Worm (Caenorhabditis elegans) whole organism, L4 larva: ENCODE data around the gene twk-14.

Experiments
- aha-1 ChIP-seq: fragments of 150-350 bp; peaks from one replicate; lab custom pipeline; 2014; ENCODE audit warnings: missing biosample characterization, missing genetic modification characterization
- cey-2 ChIP-seq: sonication (generic microtip); optimal IDR thresholded peaks from 3 replicates; lab custom pipeline; 2017; ENCODE audit warnings: missing genetic modification characterization, mild to moderate bottlenecking, missing compliant biosample characterization, antibody characterized with exemption, borderline replicate concordance; ENCODE audit not compliant: insufficient read depth
- duxl-1 ChIP-seq: sonication (generic microtip); optimal IDR thresholded peaks from 2 replicates; lab custom pipeline; 2016; ENCODE audit warnings: mild to moderate bottlenecking, missing genetic modification characterization, moderate library complexity, missing compliant biosample characterization; ENCODE audit not compliant: poor library complexity
- lin-39 ChIP-seq: fragments of 150-350 bp; optimal IDR thresholded peaks from 2 replicates; lab custom pipeline; 2014; ENCODE audit warnings: missing biosample characterization, missing genetic modification reagents, missing genetic modification characterization
- mdl-1 ChIP-seq, 2 experiments: fragments of 150-350 bp in 1 of 2; sonication (generic microtip) in 1 of 2; optimal IDR thresholded peaks; 2 replicates each; lab custom pipeline; 2014 to 2017; ENCODE audit warnings: missing biosample characterization in 2 of 2, missing genetic modification characterization in 2 of 2
- nhr-10 ChIP-seq: fragments of 150-350 bp; optimal IDR thresholded peaks from 2 replicates; lab custom pipeline; 2014; ENCODE audit warnings: missing biosample characterization, missing genetic modification characterization
- sdz-12 ChIP-seq: fragments of 200-800 bp; sonication (Bioruptor generic); optimal IDR thresholded peaks from 2 replicates; lab custom pipeline; 2018; ENCODE audit warnings: mild to moderate bottlenecking, missing genetic modification characterization, missing compliant biosample characterization
- tra-1 ChIP-seq: fragments of 200-800 bp; sonication (Bioruptor generic); IDR thresholded peaks from 2 replicates; pipeline ENCODE4 v1.3.6; 2022; ENCODE audit warnings: missing genetic modification reagents, missing genetic modification characterization, missing compliant biosample characterization
- unc-62 ChIP-seq, 3 experiments: fragments of 150-350 bp in 1 of 3; sonication (generic microtip); optimal IDR thresholded peaks in 2 of 3; peaks in 1 of 3; 1 replicate in 1 of 3; 2 replicates in 2 of 3; lab custom pipeline; 2014 to 2017; ENCODE audit warnings: missing biosample characterization in 3 of 3, missing genetic modification characterization in 3 of 3, missing genetic modification reagents in 3 of 3, missing genotype in 1 of 3
- ztf-11 ChIP-seq: fragments of 150-350 bp; optimal IDR thresholded peaks from 2 replicates; lab custom pipeline; 2014; ENCODE audit warnings: missing biosample characterization, missing genetic modification characterization

DNA sequence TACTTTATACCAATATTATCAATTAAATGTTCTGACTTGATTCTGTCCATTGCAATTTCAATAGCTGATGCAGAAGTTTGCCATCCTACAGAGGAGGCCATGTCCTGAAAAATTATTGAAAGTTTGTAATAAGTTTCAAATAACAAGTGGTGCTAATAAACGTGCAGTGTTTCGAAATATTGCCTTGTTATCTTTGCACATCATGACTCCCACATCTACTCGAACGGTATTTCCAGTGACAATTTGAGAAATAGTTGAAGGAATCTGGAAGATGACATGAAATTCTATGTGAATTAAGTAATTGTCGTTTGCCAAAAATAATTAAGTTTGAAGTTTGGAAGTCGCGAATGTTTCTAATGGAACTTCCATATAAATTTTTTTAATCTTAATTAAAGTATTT is 26.1 kb downstream of the twk-14 start, which contains the start of gene gcy-13:
- TF ChIP-seq ztf-11 (tag; lab: Kevin White, UChicago), result no peak
- TF ChIP-seq lin-39, result no peak
- TF ChIP-seq tra-1 (GFP tag; lab: Robert Waterston, UW), result no peak
- no peak for TF ChIP-seq duxl-1 (tag; lab: Kevin White, UChicago)
- TF ChIP-seq aha-1, result no peak
- TF ChIP-seq cey-2 (tag; lab: Kevin White, UChicago), result no peak
- TF ChIP-seq nhr-10 (tag; lab: Kevin White, UChicago), result no peak
- no peak for TF ChIP-seq mdl-1 (tag; optimal IDR thresholded peaks at IDR 0.05; lab: Kevin White, UChicago)
- no peak for TF ChIP-seq sdz-12 (GFP tag; lab: Kevin White, UChicago)
- TF ChIP-seq unc-62 (GFP tag; optimal IDR thresholded peaks at IDR 0.05 in 1 of 2; lab: Kevin White, UChicago), result no peak
- TF ChIP-seq unc-62 (tag; optimal IDR thresholded peaks at IDR 0.05; lab: Kevin White, UChicago), result no peak
